Worm (Caenorhabditis elegans) whole organism, L3 larva: ENCODE measurements around the gene gly-11.

ENCODE experiments used
- ama-1 ChIP-seq: fragments of 150-350 bp; optimal IDR thresholded peaks from 2 replicates; lab custom pipeline; 2018
- ceh-16 ChIP-seq: sonication (generic microtip); optimal IDR thresholded peaks from 2 replicates; lab custom pipeline; 2017; ENCODE audit warnings: missing biosample characterization, missing genetic modification characterization
- ceh-82 ChIP-seq: fragments of 150-350 bp; optimal IDR thresholded peaks from 2 replicates; lab custom pipeline; 2014; ENCODE audit warnings: missing biosample characterization, missing genetic modification characterization
- daf-12 ChIP-seq: fragments of 150-350 bp; optimal IDR thresholded peaks from 2 replicates; lab custom pipeline; 2014; ENCODE audit warnings: missing biosample characterization, missing genetic modification reagents, missing genetic modification characterization
- fkh-10 ChIP-seq: sonication (generic microtip); optimal IDR thresholded peaks from 2 replicates; lab custom pipeline; 2017; ENCODE audit warnings: missing biosample characterization, missing genetic modification reagents, missing genetic modification characterization
- nhr-11 ChIP-seq: fragments of 150-350 bp; optimal IDR thresholded peaks from 2 replicates; lab custom pipeline; 2014; ENCODE audit warnings: missing biosample characterization, missing genetic modification characterization
- nhr-12 ChIP-seq: fragments of 150-350 bp; optimal IDR thresholded peaks from 2 replicates; lab custom pipeline; 2014; ENCODE audit warnings: missing biosample characterization, missing genetic modification characterization
- pha-4 ChIP-seq: fragments of 150-350 bp; optimal IDR thresholded peaks from 2 replicates; lab custom pipeline; 2014; ENCODE audit warnings: missing biosample characterization, missing genetic modification reagents, missing genetic modification characterization
- pqm-1 ChIP-seq: fragments of 150-350 bp; optimal IDR thresholded peaks from 2 replicates; lab custom pipeline; 2017; ENCODE audit warnings: missing biosample characterization, missing genetic modification characterization, inconsistent platforms
- snpc-4 ChIP-seq: fragments of 150-350 bp; optimal IDR thresholded peaks from 2 replicates; lab custom pipeline; 2014; ENCODE audit warnings: missing biosample characterization, missing genetic modification characterization
- unc-62 ChIP-seq: fragments of 150-350 bp; sonication (generic microtip); optimal IDR thresholded peaks from 4 replicates; lab custom pipeline; 2014; ENCODE audit warnings: missing biosample characterization, missing genetic modification reagents, missing genetic modification characterization
- ztf-4 ChIP-seq: fragments of 150-350 bp; optimal IDR thresholded peaks from 2 replicates; lab custom pipeline; 2014; ENCODE audit warnings: missing biosample characterization, missing genetic modification characterization

DNA sequence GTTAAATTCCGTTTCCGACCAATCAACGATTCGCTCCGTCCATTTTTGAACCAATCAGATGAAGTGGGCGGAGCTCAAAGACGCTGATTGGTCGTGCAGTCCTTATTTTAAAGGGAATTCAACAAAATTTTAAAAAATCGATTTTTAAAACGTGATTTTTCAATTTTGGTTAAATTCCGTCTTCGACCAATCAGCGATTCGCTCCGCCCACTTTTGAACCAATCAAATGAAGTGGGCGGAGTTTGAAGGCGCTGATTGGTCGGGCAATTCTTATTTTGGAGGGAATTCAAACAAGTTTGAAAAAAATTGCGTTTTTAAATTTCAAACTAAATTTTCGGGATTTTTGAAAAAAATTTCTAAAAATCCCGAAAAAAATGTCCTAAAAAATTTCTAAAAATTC lies 23.5 kb downstream of the gly-11 start:
- TF ChIP-seq daf-12 (no peak), nhr-11 (tag; lab: Kevin White, UChicago) (no peak), pha-4 (tag; lab: Kevin White, UChicago) (no peak), ceh-82 (tag; lab: Kevin White, UChicago) (no peak), fkh-10 (GFP tag; lab: Kevin White, UChicago) (no peak), ceh-16 (tag; lab: Kevin White, UChicago) (no peak), unc-62 (no peak), snpc-4 (no peak), nhr-12 (tag; lab: Kevin White, UChicago) (no peak), ama-1 (lab: Kevin White, UChicago) (no peak), pqm-1 (tag; lab: Kevin White, UChicago) (no peak), ztf-4 (tag; lab: Kevin White, UChicago) (no peak)
